Fruit fly (Drosophila melanogaster) whole organism, pupa: ENCODE results near the gene NimB4.

Experiments used
- CG13204 ChIP-seq: fragments of 200-800 bp; sonication (Bioruptor generic); optimal IDR thresholded peaks from 2 replicates; lab custom pipeline; 2018; ENCODE audit warnings: missing biosample characterization, mild to moderate bottlenecking, missing genetic modification characterization, moderate library complexity
- CG14655 ChIP-seq: fragments of 200-800 bp; sonication (Bioruptor generic); optimal IDR thresholded peaks from 3 replicates; lab custom pipeline; 2017; ENCODE audit warnings: mild to moderate bottlenecking, missing biosample characterization, missing genetic modification reagents, missing genetic modification characterization
- CG15710 ChIP-seq: fragments of 200-800 bp; sonication (Bioruptor generic); optimal IDR thresholded peaks from 2 replicates; lab custom pipeline; 2018; ENCODE audit warnings: missing biosample characterization, mild to moderate bottlenecking, missing genetic modification characterization, moderate library complexity
- CG17806 ChIP-seq: fragments of 200-800 bp; sonication (Bioruptor generic); optimal IDR thresholded peaks from 2 replicates; lab custom pipeline; 2018; ENCODE audit warnings: missing biosample characterization, mild to moderate bottlenecking, missing genetic modification characterization, moderate library complexity
- CG32121 ChIP-seq: fragments of 200-800 bp; sonication (Bioruptor generic); IDR thresholded peaks from 2 replicates; pipeline ENCODE4 v1.3.6; 2022; ENCODE audit warnings: missing biosample characterization, missing genetic modification characterization
- CG34367 ChIP-seq: fragments of 200-800 bp; sonication (Bioruptor generic); optimal IDR thresholded peaks from 2 replicates; lab custom pipeline; 2018; ENCODE audit warnings: missing biosample characterization, mild to moderate bottlenecking, missing genetic modification characterization
- CG8159 ChIP-seq: fragments of 200-800 bp; sonication (Bioruptor generic); optimal IDR thresholded peaks from 3 replicates; lab custom pipeline; 2018; ENCODE audit warnings: missing biosample characterization, mild to moderate bottlenecking, missing genetic modification characterization, moderate library complexity
- CG8301 ChIP-seq: fragments of 200-800 bp; sonication (Bioruptor generic); optimal IDR thresholded peaks from 2 replicates; lab custom pipeline; 2018; ENCODE audit warnings: missing biosample characterization, mild to moderate bottlenecking, missing genetic modification characterization
- D1 ChIP-seq: fragments of 200-800 bp; sonication (Bioruptor generic); optimal IDR thresholded peaks from 2 replicates; lab custom pipeline; 2018; ENCODE audit warnings: missing biosample characterization, mild to moderate bottlenecking, missing genetic modification characterization, moderate library complexity
- EcR ChIP-seq: fragments of 200-800 bp; sonication (Bioruptor generic); optimal IDR thresholded peaks from 3 replicates; lab custom pipeline; 2019; ENCODE audit warnings: missing biosample characterization, missing genetic modification characterization, mild to moderate bottlenecking, moderate library complexity, missing genetic modification reagents
- Pif1B ChIP-seq: fragments of 200-800 bp; sonication (Bioruptor generic); optimal IDR thresholded peaks from 3 replicates; lab custom pipeline; 2016; ENCODE audit warnings: missing biosample characterization, missing genetic modification characterization
- Snoo ChIP-seq: fragments of 200-800 bp; sonication (Bioruptor generic); optimal IDR thresholded peaks from 3 replicates; lab custom pipeline; 2017; ENCODE audit warnings: missing biosample characterization, mild to moderate bottlenecking, missing genetic modification characterization, inconsistent platforms
- gl ChIP-seq: fragments of 200-800 bp; sonication (Bioruptor generic); optimal IDR thresholded peaks from 2 replicates; lab custom pipeline; 2018; ENCODE audit warnings: missing biosample characterization, mild to moderate bottlenecking, missing genetic modification characterization
- rn ChIP-seq: fragments of 200-800 bp; sonication (Bioruptor generic); IDR thresholded peaks from 2 replicates; pipeline ENCODE4 v1.3.6; 2022; ENCODE audit warnings: missing biosample characterization, missing genetic modification characterization

dm6 chr2L:14013478-14013877 lies 43.7 kb upstream of the NimB4 start:
- TF ChIP-seq gl (tag; lab: Kevin White, UChicago) (no peak), Snoo (tag; lab: Kevin White, UChicago) (no peak), CG32121 (GFP tag; lab: Robert Waterston, UW) (no peak), EcR (no peak), CG17806 (tag; lab: Kevin White, UChicago) (no peak), CG15710 (no peak), CG14655 (GFP tag; lab: Kevin White, UChicago) (no peak), CG8159 (tag; lab: Kevin White, UChicago) (no peak), Pif1B (no peak), CG13204 (GFP tag; lab: Kevin White, UChicago) (no peak), CG8301 (tag; lab: Kevin White, UChicago) (no peak), D1 (tag; lab: Kevin White, UChicago) (no peak), CG34367 (tag; lab: Kevin White, UChicago) (no peak), rn (GFP tag; lab: Robert Waterston, UW) (no peak)
